Fruit fly (Drosophila melanogaster) whole organism, embryonic: ENCODE results near the gene slp1.

Source experiments
- CG17568 ChIP-seq: fragments of 200-800 bp; sonication (Bioruptor generic); optimal IDR thresholded peaks from 2 replicates; lab custom pipeline; 2018; ENCODE audit warnings: missing biosample characterization, mild to moderate bottlenecking, missing genetic modification characterization, moderate library complexity
- bbx ChIP-seq: fragments of 200-800 bp; sonication (Bioruptor generic); IDR thresholded peaks from 2 replicates; pipeline ENCODE4 v1.3.6; 2022; ENCODE audit warnings: missing biosample characterization, missing genetic modification characterization; ENCODE audit not compliant: partially characterized antibody

dm6 chr2L:3806197-3807030, 19.1 kb upstream of the slp1 start:
- no peak for TF ChIP-seq bbx (GFP tag; lab: Robert Waterston, UW)
- no peak for TF ChIP-seq CG17568 (GFP tag; lab: Kevin White, UChicago)
